Fruit fly (Drosophila melanogaster): ENCODE data around the gene CG32147.

Gene CG32147

DNA sequence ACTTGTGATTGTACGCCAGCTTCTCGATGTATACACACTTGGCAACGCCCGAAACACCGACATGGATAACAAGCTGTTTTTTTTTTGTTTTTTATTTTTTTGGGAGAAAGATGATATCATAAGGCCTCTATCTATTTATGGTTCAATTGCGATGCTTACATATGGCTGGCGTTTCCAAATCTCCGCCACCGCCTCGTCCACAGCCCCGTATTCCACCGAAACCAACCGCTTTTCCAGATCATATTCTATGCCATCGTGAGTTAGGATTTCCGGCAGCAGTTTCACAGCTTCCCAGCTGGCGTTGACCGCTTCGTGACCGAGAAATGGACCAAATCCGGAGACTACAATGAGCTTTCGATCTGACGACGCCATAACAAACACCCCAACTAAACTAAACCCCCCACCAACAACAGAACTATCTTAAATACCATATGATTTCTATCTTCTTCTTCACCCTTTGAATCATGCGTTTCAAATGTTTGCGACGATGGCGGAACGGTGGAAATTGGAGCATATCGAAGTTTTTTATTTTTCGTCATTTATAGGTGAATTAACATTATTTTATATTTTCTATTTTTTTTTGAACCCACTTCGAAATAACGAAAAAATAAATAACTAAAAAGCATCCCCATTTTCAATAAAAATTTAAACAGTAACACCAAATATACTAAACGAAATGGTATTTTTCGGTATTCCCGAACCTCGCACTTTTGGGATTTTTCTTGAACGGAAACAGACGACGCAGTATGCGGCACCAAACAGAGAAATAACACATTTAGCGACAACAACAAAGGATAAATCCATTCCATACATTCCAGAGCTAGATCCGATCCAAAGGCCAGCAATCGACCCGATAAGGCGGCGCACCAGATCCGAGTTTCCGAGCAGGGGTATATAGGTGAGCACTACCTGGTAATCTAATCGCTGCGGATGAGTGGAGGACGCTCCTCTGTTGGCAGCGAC, at the start of gene CG32147, which contains the start of gene Pex3:
Gene CG32147, minus strand, starts transcription at position 422 of the 963 bp plus-strand sequence.
Gene Pex3, plus strand, starts transcription at position 718 of the 963 bp plus-strand sequence.
- TF ChIP-seq pan (optimal IDR thresholded peaks at IDR 0.05) (no peak), psq (optimal IDR thresholded peaks at IDR 0.05) (no peak), usp (GFP tag; optimal IDR thresholded peaks at IDR 0.05) (no peak), Dll (optimal IDR thresholded peaks at IDR 0.05) (no peak), CG8478 (optimal IDR thresholded peaks at IDR 0.05) (no peak), EcR (GFP tag; optimal IDR thresholded peaks at IDR 0.05) (no peak)

DNA sequence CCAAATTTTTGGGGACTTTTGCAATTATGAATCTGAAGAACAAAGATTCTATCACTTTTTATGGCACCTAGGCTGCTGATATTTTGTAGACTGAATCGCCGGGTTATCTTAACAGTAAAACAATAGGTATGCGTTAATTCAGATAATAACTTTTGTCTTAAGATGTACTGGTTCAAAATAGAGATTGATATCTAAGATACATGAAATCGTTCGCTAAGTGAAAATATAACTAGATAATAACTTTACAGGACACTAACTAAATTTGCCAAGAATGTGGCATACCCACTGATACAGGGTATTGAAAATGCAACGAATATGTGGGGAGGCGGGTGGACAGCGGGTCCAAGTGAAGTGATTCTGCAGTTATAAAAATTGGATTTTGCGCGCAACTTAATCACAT, 48.3 kb upstream of the CG32147 start:
- TF ChIP-seq psq (optimal IDR thresholded peaks at IDR 0.05) = no peak
- peak; percentile 69 for TF ChIP-seq pan (optimal IDR thresholded peaks at IDR 0.05)
- TF ChIP-seq CG8478 (optimal IDR thresholded peaks at IDR 0.05) = no peak
- no peak for TF ChIP-seq Dll (optimal IDR thresholded peaks at IDR 0.05)
- TF ChIP-seq EcR (GFP tag; optimal IDR thresholded peaks at IDR 0.05) = no peak
- no peak for TF ChIP-seq usp (GFP tag; optimal IDR thresholded peaks at IDR 0.05)

DNA sequence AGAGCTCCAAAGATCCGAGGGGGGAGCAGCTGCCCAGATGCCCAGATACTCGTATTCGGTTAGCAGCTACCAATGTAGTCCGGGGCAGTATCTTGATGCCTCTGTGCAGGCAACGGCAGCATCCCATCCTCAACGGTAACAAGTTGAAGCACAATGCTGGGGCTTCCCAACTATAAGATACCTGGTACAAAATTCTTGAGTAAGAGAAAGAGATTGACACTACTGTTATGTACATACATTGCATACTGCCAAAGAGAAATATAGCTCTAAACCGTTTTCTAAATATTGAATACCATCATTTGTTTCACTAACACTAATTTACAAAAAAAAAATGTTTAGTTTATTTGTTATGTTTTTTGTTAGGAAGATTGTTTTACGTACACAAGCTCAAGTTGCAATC, 45.8 kb upstream of the CG32147 start:
- TF ChIP-seq CG8478 (optimal IDR thresholded peaks at IDR 0.05) (no peak), pan (optimal IDR thresholded peaks at IDR 0.05) (peak; percentile 54)

DNA sequence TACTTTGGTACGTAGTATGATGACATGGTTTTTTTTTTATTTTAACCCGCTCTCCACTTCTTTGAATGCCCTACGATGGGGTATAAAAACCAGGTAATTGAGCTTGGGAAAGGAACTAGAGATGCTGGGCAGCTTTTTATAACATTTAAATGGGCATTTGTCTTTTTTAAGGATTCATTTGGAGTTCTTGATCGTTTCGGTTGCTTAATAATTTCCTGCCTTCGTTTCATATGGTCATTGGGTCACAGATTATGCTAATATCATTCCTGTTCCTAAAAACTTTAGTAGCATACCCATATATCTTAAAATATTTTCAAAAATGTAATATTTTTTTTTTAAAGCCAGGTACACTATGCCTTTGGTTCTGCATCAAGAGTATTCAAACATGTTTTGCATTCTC, 44.9 kb upstream of the CG32147 start:
- no peak for TF ChIP-seq psq (optimal IDR thresholded peaks at IDR 0.05)
- no peak for TF ChIP-seq CG8478 (optimal IDR thresholded peaks at IDR 0.05)
- no peak for TF ChIP-seq pan (optimal IDR thresholded peaks at IDR 0.05)
- TF ChIP-seq EcR (GFP tag; optimal IDR thresholded peaks at IDR 0.05) = no peak
- no peak for TF ChIP-seq Dll (optimal IDR thresholded peaks at IDR 0.05)
- TF ChIP-seq usp (GFP tag; optimal IDR thresholded peaks at IDR 0.05) = no peak

DNA sequence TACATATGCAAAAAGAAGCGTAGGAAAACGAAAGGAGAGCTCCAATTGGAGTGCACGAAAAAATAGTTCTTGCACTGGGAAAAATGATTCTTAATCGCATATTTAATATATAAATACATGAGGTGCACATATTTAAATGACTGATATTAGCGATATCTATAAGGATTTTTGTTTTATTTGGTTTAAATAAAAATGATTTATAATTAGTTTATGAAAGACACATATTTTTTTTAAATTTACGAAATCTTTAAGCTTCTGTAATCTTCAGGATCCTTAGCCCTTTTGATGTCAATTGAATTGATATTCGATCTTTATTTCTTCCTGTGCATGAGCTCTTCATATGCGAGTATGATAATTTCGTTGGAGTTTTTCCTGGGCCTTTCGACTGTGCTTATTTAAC, 43.9 kb upstream of the CG32147 start:
- TF ChIP-seq CG8478 (optimal IDR thresholded peaks at IDR 0.05) = no peak
- TF ChIP-seq psq (optimal IDR thresholded peaks at IDR 0.05) = no peak
- no peak for TF ChIP-seq EcR (GFP tag; optimal IDR thresholded peaks at IDR 0.05)
- TF ChIP-seq pan (optimal IDR thresholded peaks at IDR 0.05) = no peak
- TF ChIP-seq Dll (optimal IDR thresholded peaks at IDR 0.05) = no peak
- TF ChIP-seq usp (GFP tag; optimal IDR thresholded peaks at IDR 0.05) = no peak

DNA sequence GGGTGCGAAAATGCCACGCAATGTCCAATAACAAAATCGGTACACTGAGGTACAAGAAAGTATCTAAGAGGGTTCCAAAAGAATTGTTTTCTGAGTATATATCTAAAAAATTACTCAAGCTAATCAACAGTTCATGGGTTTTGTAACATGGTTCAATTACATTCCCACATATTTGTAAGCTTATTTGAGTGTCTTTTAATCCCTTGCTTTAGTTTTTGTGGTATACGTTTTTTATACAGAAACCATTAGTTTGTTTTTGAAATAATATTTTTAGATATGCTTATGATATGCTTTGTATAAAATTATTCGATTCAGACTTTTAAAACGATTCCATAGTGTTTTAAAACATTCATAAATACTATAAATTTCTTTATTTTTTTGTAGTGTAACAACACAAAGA, 37.0 kb upstream of the CG32147 start:
- TF ChIP-seq psq (optimal IDR thresholded peaks at IDR 0.05) = no peak
- no peak for TF ChIP-seq CG8478 (optimal IDR thresholded peaks at IDR 0.05)
- TF ChIP-seq Dll (optimal IDR thresholded peaks at IDR 0.05) = no peak
- TF ChIP-seq usp (GFP tag; optimal IDR thresholded peaks at IDR 0.05) = no peak
- TF ChIP-seq EcR (GFP tag; optimal IDR thresholded peaks at IDR 0.05) = no peak
- TF ChIP-seq pan (optimal IDR thresholded peaks at IDR 0.05) = no peak

DNA sequence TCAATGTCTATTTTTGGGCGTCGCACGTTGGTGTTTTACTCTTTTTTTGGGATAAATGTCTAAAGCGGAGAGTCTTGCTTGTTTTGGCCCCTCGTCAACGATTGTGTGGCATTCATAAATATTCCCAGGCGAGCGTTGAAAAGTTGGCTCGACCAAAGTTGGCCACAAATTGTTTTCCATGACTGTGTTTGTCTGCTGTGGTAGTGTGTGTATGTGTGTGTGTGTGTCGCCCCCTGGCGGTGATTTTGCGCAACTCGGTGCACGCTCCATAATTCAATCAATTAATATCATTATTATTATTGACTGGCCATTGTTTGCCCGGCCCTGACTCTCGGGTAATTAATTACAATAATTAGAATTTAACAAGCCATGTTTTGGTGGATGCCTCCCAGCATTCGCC, 34.8 kb upstream of the CG32147 start:
- TF ChIP-seq Dll (optimal IDR thresholded peaks at IDR 0.05) (no peak), psq (optimal IDR thresholded peaks at IDR 0.05) (no peak)

DNA sequence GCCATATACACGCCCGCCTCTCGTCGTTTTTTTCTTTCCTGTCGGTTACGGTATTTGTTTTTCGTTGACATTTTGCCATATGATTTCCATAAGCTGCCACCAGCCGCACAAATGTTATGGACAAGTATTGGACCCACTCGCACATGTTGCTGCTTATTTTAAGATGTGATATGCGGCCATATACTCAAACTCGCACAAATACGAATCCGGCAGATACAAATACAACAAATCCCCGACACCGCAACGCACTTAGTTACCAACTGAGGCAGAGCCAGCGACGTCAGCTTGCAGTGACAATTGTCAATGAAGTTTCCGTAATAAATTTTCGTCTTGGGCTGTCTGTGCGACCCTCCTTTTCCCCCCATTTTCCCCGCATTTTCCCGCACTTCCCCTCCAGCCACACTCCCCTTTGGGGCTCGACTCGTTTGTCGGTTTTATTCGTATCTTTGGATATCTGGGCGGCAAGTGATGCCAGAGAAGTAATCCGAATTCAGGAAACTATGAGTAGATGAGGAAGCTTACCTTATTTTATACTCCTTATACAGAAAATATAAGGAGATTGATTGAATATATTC, 32.9 kb upstream of the CG32147 start:
- no peak for TF ChIP-seq pan (optimal IDR thresholded peaks at IDR 0.05)
- no peak for TF ChIP-seq psq (optimal IDR thresholded peaks at IDR 0.05)
- TF ChIP-seq usp (GFP tag; optimal IDR thresholded peaks at IDR 0.05) = no peak
- TF ChIP-seq EcR (GFP tag; optimal IDR thresholded peaks at IDR 0.05) = no peak
- TF ChIP-seq Dll (optimal IDR thresholded peaks at IDR 0.05) = no peak
- TF ChIP-seq CG8478 (optimal IDR thresholded peaks at IDR 0.05) = no peak

DNA sequence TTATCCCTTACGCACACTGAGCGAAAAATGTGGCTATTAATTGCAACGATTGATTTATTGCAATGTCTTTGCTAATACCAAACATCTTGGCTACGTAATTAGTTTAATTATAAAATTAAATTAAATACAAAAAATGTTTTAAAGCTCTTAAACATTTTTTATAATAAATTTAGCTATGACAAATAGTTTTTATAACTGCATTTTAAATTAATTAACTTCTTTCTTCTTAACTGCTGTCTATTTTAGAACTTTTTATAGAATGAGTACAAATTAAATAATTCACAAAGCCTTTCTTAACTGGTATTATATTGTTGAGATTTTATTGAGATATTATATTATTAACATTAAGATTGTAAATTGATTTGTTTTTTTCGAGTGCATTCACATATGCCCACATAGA, 31.0 kb upstream of the CG32147 start:
- TF ChIP-seq usp (GFP tag; optimal IDR thresholded peaks at IDR 0.05) (no peak), psq (optimal IDR thresholded peaks at IDR 0.05) (no peak), pan (optimal IDR thresholded peaks at IDR 0.05) (no peak), EcR (GFP tag; optimal IDR thresholded peaks at IDR 0.05) (no peak), CG8478 (optimal IDR thresholded peaks at IDR 0.05) (no peak), Dll (optimal IDR thresholded peaks at IDR 0.05) (no peak)

DNA sequence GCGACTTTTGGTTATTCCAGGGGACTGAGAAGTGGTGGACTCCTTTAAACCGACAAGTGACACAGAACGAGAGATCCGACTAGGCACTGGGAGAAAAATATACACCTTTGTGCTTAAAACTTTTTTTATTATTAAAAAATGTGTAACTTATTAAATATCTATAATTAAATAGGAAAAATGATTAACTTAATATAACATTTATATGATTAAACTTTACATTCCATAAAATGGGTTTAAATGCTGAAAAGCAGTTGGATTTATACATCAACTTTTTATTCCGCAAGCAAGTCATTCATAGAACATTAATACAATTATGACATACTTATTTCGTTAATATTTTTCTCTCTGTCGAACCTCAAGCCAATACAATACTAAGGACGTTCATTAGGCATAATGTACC, 30.2 kb upstream of the CG32147 start:
- TF ChIP-seq Dll (optimal IDR thresholded peaks at IDR 0.05) = no peak
- TF ChIP-seq usp (GFP tag; optimal IDR thresholded peaks at IDR 0.05) = no peak
- TF ChIP-seq psq (optimal IDR thresholded peaks at IDR 0.05) = no peak
- no peak for TF ChIP-seq pan (optimal IDR thresholded peaks at IDR 0.05)
- TF ChIP-seq CG8478 (optimal IDR thresholded peaks at IDR 0.05) = no peak
- no peak for TF ChIP-seq EcR (GFP tag; optimal IDR thresholded peaks at IDR 0.05)

DNA sequence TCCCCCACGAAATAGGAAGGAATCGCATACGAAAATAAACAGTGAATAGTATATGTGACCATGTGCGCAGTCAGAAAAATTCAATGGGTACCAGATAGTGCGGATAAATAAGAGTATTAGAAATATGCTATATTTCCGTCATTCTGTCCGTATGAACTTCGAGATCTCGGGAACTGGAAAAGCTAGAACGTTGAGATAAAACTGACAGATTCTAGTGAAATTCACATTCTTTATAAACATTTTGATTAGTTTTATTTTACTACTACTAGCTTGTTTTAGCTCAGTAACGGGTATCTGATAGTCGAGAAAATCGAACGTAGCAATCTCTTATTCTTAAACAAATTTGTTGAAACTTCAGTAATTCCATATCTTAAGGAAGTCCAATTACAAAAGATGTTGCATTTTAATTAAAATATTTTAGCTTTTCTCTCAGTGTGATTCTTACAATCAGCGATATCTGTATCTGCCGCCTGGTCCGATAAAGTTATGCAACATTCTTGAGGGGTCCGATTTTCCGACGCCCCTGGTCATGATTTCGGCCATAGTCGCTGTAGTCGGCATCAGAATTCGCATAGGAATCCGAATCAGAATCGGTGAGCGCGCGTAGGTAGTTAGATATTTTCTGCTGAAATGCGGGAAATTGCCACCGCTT, 28.7 kb upstream of the CG32147 start:
- TF ChIP-seq pan (optimal IDR thresholded peaks at IDR 0.05) (no peak), psq (optimal IDR thresholded peaks at IDR 0.05) (no peak), usp (GFP tag; optimal IDR thresholded peaks at IDR 0.05) (no peak), CG8478 (optimal IDR thresholded peaks at IDR 0.05) (no peak)

DNA sequence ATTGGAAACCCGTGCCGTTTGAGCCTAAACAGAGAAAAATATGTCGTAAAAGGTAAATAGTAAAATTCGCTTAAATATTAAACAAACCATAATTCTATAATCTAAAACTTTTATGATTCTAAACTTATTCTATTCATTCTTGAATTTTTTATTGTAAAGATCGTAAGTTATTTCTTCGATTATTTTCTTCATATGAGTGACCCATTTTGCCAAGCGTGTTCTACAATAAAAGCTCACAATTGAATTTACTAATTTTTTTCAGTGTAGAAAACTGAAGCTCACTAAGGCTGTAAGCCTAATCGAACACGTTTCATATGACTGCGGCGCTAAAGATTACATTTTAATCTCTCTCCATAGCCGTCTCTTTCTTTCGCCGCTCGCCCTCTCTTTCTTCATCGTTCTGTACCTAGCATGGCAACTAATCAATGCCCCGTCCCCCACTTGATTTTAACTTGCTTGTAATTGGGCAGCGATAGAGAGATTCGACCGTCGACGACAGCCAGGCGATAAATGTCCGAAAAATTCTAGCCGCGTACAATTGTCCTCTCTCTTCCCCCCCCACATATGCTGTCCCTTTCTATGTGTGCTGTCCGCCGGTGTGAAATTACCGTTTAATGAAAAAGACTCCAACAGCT, 28.0 kb upstream of the CG32147 start:
- no peak for TF ChIP-seq CG8478 (optimal IDR thresholded peaks at IDR 0.05)
- no peak for TF ChIP-seq usp (GFP tag; optimal IDR thresholded peaks at IDR 0.05)
- TF ChIP-seq EcR (GFP tag; optimal IDR thresholded peaks at IDR 0.05) = no peak
- TF ChIP-seq psq (optimal IDR thresholded peaks at IDR 0.05) = no peak
- TF ChIP-seq Dll (optimal IDR thresholded peaks at IDR 0.05) = no peak
- no peak for TF ChIP-seq pan (optimal IDR thresholded peaks at IDR 0.05)

Measured in whole organism.